Fruit fly (Drosophila melanogaster): ENCODE data around the gene CG34043.

CG34043 gene

DNA sequence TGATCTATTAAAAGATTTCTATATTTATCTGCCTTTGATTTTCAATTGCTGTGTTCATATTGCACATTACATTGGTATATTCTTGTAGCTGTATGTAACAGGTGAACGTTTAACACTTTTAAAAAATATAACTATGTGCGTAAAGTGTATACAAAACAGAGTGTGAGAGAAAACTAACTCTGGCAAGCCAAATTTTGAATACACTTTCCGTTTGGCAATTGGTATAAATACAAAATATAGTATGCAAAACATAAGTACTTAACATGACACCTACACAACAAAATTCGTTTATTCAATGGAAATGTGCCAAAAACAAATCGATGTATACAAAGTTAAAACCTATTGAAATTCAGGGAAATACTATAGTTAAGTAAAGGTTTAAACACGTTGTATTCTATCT is 47.8 kb downstream of the CG34043 start:
- TF ChIP-seq woc (GFP tag; optimal IDR thresholded peaks at IDR 0.05) (no peak), Rel (GFP tag; optimal IDR thresholded peaks at IDR 0.05) (no peak), Rel (tag; optimal IDR thresholded peaks at IDR 0.05) (no peak), Hr83 (GFP tag; optimal IDR thresholded peaks at IDR 0.05; ENCODE audit: poor library complexity, severe bottlenecking) (no peak), ey (GFP tag; optimal IDR thresholded peaks at IDR 0.05) (no peak), Vsx2 (GFP tag; optimal IDR thresholded peaks at IDR 0.05; ENCODE audit: partially characterized antibody) (no peak), brk (GFP tag; optimal IDR thresholded peaks at IDR 0.05) (no peak), CrebA (GFP tag; optimal IDR thresholded peaks at IDR 0.05; ENCODE audit: borderline replicate concordance) (no peak), usp (GFP tag; optimal IDR thresholded peaks at IDR 0.05) (no peak), fru (GFP tag; optimal IDR thresholded peaks at IDR 0.05) (no peak), Myc (optimal IDR thresholded peaks at IDR 0.05) (no peak), lola (GFP tag; optimal IDR thresholded peaks at IDR 0.05) (no peak), rgr (GFP tag; optimal IDR thresholded peaks at IDR 0.05) (no peak), Abd-B (GFP tag; optimal IDR thresholded peaks at IDR 0.05) (no peak), HLH106 (tag; optimal IDR thresholded peaks at IDR 0.05) (no peak), GATAd (GFP tag; optimal IDR thresholded peaks at IDR 0.05) (no peak), dl (GFP tag; optimal IDR thresholded peaks at IDR 0.05; ENCODE audit: insufficient read depth in 1 of 2, partially characterized antibody in 2 of 2) (no peak), br (GFP tag; optimal IDR thresholded peaks at IDR 0.05) (no peak), dsf (GFP tag; optimal IDR thresholded peaks at IDR 0.05; ENCODE audit: borderline replicate concordance) (no peak)

dm6 chr2L:10232152-10232816 is 48.4 kb downstream of the CG34043 start, which contains the start of gene eEF1delta:
TSS of gene eEF1delta (plus strand) at chr2L:10232507.
- TF ChIP-seq sv (GFP tag; optimal IDR thresholded peaks at IDR 0.05), result no peak
- TF ChIP-seq woc (GFP tag; optimal IDR thresholded peaks at IDR 0.05), result peak; percentile 57

DNA sequence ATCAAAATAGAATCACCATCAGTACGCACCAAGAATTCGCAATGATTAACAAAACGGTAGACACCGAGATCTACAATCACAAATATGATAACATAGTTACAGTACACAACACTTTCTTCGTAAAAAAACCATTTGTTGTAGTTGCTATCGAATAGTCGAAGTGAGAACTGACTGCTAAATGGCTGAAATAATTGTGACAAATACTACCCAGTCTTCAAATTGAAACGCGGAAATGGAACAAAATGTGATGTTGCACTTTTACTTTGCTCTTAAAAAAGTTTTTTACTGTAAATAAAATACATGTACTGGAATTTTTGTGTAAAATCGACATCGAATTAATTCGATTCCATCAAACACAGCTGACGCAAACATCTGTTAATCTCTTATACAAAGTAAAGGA is 49.2 kb downstream of the CG34043 start, which contains the start of gene ova:
TSS of gene ova (minus strand) at position 183 of the 400 bp plus-strand sequence.
- TF ChIP-seq dl (GFP tag; optimal IDR thresholded peaks at IDR 0.05; ENCODE audit: insufficient read depth in 1 of 2, partially characterized antibody in 2 of 2), result no peak
- TF ChIP-seq Myc (optimal IDR thresholded peaks at IDR 0.05), result no peak
- TF ChIP-seq foxo (GFP tag; optimal IDR thresholded peaks at IDR 0.05), result no peak
- no peak for TF ChIP-seq lola (GFP tag; optimal IDR thresholded peaks at IDR 0.05)
- no peak for TF ChIP-seq CG32264 (GFP tag; optimal IDR thresholded peaks at IDR 0.05)
- no peak for TF ChIP-seq CG9705 (GFP tag; optimal IDR thresholded peaks at IDR 0.05)
- TF ChIP-seq tai (GFP tag; optimal IDR thresholded peaks at IDR 0.05), result no peak
- no peak for TF ChIP-seq fru (GFP tag; optimal IDR thresholded peaks at IDR 0.05)
- no peak for TF ChIP-seq Hr83 (GFP tag; optimal IDR thresholded peaks at IDR 0.05; ENCODE audit: poor library complexity, severe bottlenecking)
- TF ChIP-seq Abd-B (GFP tag; optimal IDR thresholded peaks at IDR 0.05), result no peak
- TF ChIP-seq ey (GFP tag; optimal IDR thresholded peaks at IDR 0.05), result no peak
- no peak for TF ChIP-seq Hnf4 (GFP tag; optimal IDR thresholded peaks at IDR 0.05)
- TF ChIP-seq pan (optimal IDR thresholded peaks at IDR 0.05), result no peak
- TF ChIP-seq br (GFP tag; optimal IDR thresholded peaks at IDR 0.05), result no peak
- no peak for TF ChIP-seq Vsx2 (GFP tag; optimal IDR thresholded peaks at IDR 0.05; ENCODE audit: partially characterized antibody)
- TF ChIP-seq Hr78 (GFP tag; optimal IDR thresholded peaks at IDR 0.05), result no peak
- TF ChIP-seq usp (GFP tag; optimal IDR thresholded peaks at IDR 0.05), result no peak

- peak; percentile 43 for TF ChIP-seq brk (GFP tag; optimal IDR thresholded peaks at IDR 0.05)
- peak; percentile 22 for TF ChIP-seq Hnf4 (GFP tag; optimal IDR thresholded peaks at IDR 0.05)
- TF ChIP-seq rgr (GFP tag; optimal IDR thresholded peaks at IDR 0.05), result peak; percentile 60
- TF ChIP-seq sage (GFP tag; optimal IDR thresholded peaks at IDR 0.05), result no peak
- TF ChIP-seq foxo (GFP tag; optimal IDR thresholded peaks at IDR 0.05), result peak in 1 of 2 experiments; percentile 59
- TF ChIP-seq CG9705 (GFP tag; optimal IDR thresholded peaks at IDR 0.05), result no peak
- peak; percentile 1 for TF ChIP-seq Sp1 (GFP tag; optimal IDR thresholded peaks at IDR 0.05)
- no peak for TF ChIP-seq Rel (GFP tag; optimal IDR thresholded peaks at IDR 0.05)
- TF ChIP-seq Rel (tag; optimal IDR thresholded peaks at IDR 0.05), result no peak
- TF ChIP-seq Hr83 (GFP tag; optimal IDR thresholded peaks at IDR 0.05; ENCODE audit: poor library complexity, severe bottlenecking), result peak; percentile 40
- TF ChIP-seq fru (GFP tag; optimal IDR thresholded peaks at IDR 0.05), result peak; percentile 55
- no peak for TF ChIP-seq GATAd (GFP tag; optimal IDR thresholded peaks at IDR 0.05)
- no peak for TF ChIP-seq Hr78 (GFP tag; optimal IDR thresholded peaks at IDR 0.05)
- no peak for TF ChIP-seq Jra (GFP tag; optimal IDR thresholded peaks at IDR 0.05)
- peak; percentile 28 for TF ChIP-seq ey (GFP tag; optimal IDR thresholded peaks at IDR 0.05)
- TF ChIP-seq sv (GFP tag; optimal IDR thresholded peaks at IDR 0.05), result no peak
- TF ChIP-seq CG32264 (GFP tag; optimal IDR thresholded peaks at IDR 0.05), result no peak
- peak; percentile 59 for TF ChIP-seq tai (GFP tag; optimal IDR thresholded peaks at IDR 0.05)
- TF ChIP-seq h (GFP tag; optimal IDR thresholded peaks at IDR 0.05), result peak; percentile 66
- TF ChIP-seq Dfd (GFP tag; optimal IDR thresholded peaks at IDR 0.05), result no peak
- TF ChIP-seq CrebA (GFP tag; optimal IDR thresholded peaks at IDR 0.05; ENCODE audit: borderline replicate concordance), result no peak
- peak; percentile 18 for TF ChIP-seq OdsH (GFP tag; optimal IDR thresholded peaks at IDR 0.05)
- no peak for TF ChIP-seq Myc (optimal IDR thresholded peaks at IDR 0.05)
- TF ChIP-seq woc (GFP tag; optimal IDR thresholded peaks at IDR 0.05), result no peak
- TF ChIP-seq dmrt93B (GFP tag; optimal IDR thresholded peaks at IDR 0.05), result no peak
- TF ChIP-seq psq (GFP tag; optimal IDR thresholded peaks at IDR 0.05), result peak; percentile 32
- no peak for TF ChIP-seq Vsx2 (GFP tag; optimal IDR thresholded peaks at IDR 0.05; ENCODE audit: partially characterized antibody)
- no peak for TF ChIP-seq dsf (GFP tag; optimal IDR thresholded peaks at IDR 0.05; ENCODE audit: borderline replicate concordance)
- TF ChIP-seq HLH106 (tag; optimal IDR thresholded peaks at IDR 0.05), result peak; percentile 19
These were observed 49.6 kb downstream of the CG34043 start for dm6 chr2L:10231092-10231494.
